Fruit fly (Drosophila melanogaster) whole organism, embryonic: ENCODE measurements around the gene Cpr62Ba.

Source experiments
- B-H1 ChIP-seq: fragments of 200-800 bp; sonication (Bioruptor generic); IDR thresholded peaks from 3 replicates; pipeline ENCODE4 v1.3.6; 2022; ENCODE audit warnings: missing biosample characterization, missing genetic modification characterization
- CG10321 ChIP-seq: fragments of 200-800 bp; sonication (Bioruptor generic); IDR thresholded peaks from 2 replicates; pipeline ENCODE4 v1.3.6; 2022; ENCODE audit warnings: missing biosample characterization, missing genetic modification characterization
- CG10979 ChIP-seq: fragments of 200-800 bp; sonication (Bioruptor generic); optimal IDR thresholded peaks from 2 replicates; lab custom pipeline; 2018; ENCODE audit warnings: missing biosample characterization, mild to moderate bottlenecking, missing genetic modification characterization, moderate library complexity
- CG11695 ChIP-seq: fragments of 200-800 bp; sonication (Bioruptor generic); IDR thresholded peaks from 3 replicates; pipeline ENCODE4 v1.3.6; 2022; ENCODE audit warnings: missing biosample characterization, missing genetic modification characterization
- CG11696 ChIP-seq: fragments of 200-800 bp; sonication (Bioruptor generic); IDR thresholded peaks from 2 replicates; pipeline ENCODE4 v1.3.6; 2022; ENCODE audit warnings: missing biosample characterization, missing genetic modification characterization
- CG1233 ChIP-seq: fragments of 200-800 bp; sonication (Bioruptor generic); optimal IDR thresholded peaks from 4 replicates; lab custom pipeline; 2018; ENCODE audit warnings: missing biosample characterization, mild to moderate bottlenecking, missing genetic modification characterization
- CG13894 ChIP-seq: fragments of 200-800 bp; sonication (Bioruptor generic); optimal IDR thresholded peaks from 3 replicates; lab custom pipeline; 2018; ENCODE audit warnings: missing biosample characterization, mild to moderate bottlenecking, missing genetic modification characterization, moderate library complexity
- CG14860 ChIP-seq: fragments of 200-800 bp; sonication (Bioruptor generic); IDR thresholded peaks from 3 replicates; pipeline ENCODE4 v1.3.6; 2022; ENCODE audit warnings: missing biosample characterization, missing genetic modification characterization; ENCODE audit not compliant: partially characterized antibody
- CG14965 ChIP-seq: fragments of 200-800 bp; sonication (Bioruptor generic); optimal IDR thresholded peaks from 2 replicates; lab custom pipeline; 2016; ENCODE audit warnings: missing biosample characterization, missing genetic modification characterization, borderline replicate concordance
- CG17612 ChIP-seq: fragments of 200-800 bp; sonication (Bioruptor generic); IDR thresholded peaks from 2 replicates; pipeline ENCODE4 v1.3.6; 2022; ENCODE audit warnings: missing biosample characterization, missing genetic modification characterization
- CG1792 ChIP-seq: fragments of 200-800 bp; sonication (Bioruptor generic); optimal IDR thresholded peaks from 2 replicates; lab custom pipeline; 2016; ENCODE audit warnings: missing biosample characterization, missing genetic modification characterization
- CG34422 ChIP-seq: fragments of 200-800 bp; sonication (Bioruptor generic); IDR thresholded peaks from 3 replicates; pipeline ENCODE4 v1.3.6; 2022; ENCODE audit warnings: missing biosample characterization, missing genetic modification characterization
- CG4328 ChIP-seq: fragments of 200-800 bp; sonication (Bioruptor generic); optimal IDR thresholded peaks from 3 replicates; lab custom pipeline; 2017; ENCODE audit warnings: missing biosample characterization, missing genetic modification reagents, missing genetic modification characterization
- CG4424 ChIP-seq: fragments of 200-800 bp; sonication (Bioruptor generic); optimal IDR thresholded peaks from 3 replicates; lab custom pipeline; 2016; ENCODE audit warnings: missing biosample characterization, missing genetic modification characterization
- CG7839 ChIP-seq: fragments of 200-800 bp; sonication (Bioruptor generic); optimal IDR thresholded peaks from 3 replicates; lab custom pipeline; 2018; ENCODE audit warnings: missing biosample characterization, mild to moderate bottlenecking, missing genetic modification characterization, moderate library complexity
- CG8388 ChIP-seq: fragments of 200-800 bp; sonication (Bioruptor generic); optimal IDR thresholded peaks from 2 replicates; lab custom pipeline; 2019; ENCODE audit warnings: missing biosample characterization, mild to moderate bottlenecking, missing genetic modification characterization, moderate library complexity
- D19B ChIP-seq: fragments of 200-800 bp; sonication (Bioruptor generic); optimal IDR thresholded peaks from 2 replicates; lab custom pipeline; 2017; ENCODE audit warnings: missing biosample characterization, mild to moderate bottlenecking, missing genetic modification characterization
- Dp ChIP-seq: fragments of 200-800 bp; sonication (Bioruptor generic); optimal IDR thresholded peaks from 2 replicates; lab custom pipeline; 2018; ENCODE audit warnings: missing biosample characterization, mild to moderate bottlenecking, missing genetic modification characterization, moderate library complexity
- Drgx ChIP-seq: fragments of 200-800 bp; sonication (Bioruptor generic); IDR thresholded peaks from 2 replicates; pipeline ENCODE4 v1.3.6; 2022; ENCODE audit warnings: missing biosample characterization, missing genetic modification characterization
- E2f2 ChIP-seq: fragments of 200-800 bp; sonication (Bioruptor generic); IDR thresholded peaks from 2 replicates; pipeline ENCODE4 v1.3.6; 2022; ENCODE audit warnings: missing biosample characterization, missing genetic modification characterization
- Ets97D ChIP-seq: fragments of 200-800 bp; sonication (Bioruptor generic); optimal IDR thresholded peaks from 3 replicates; lab custom pipeline; 2016; ENCODE audit warnings: missing biosample characterization, missing genetic modification characterization
- Fer3 ChIP-seq: fragments of 200-800 bp; sonication (Bioruptor generic); optimal IDR thresholded peaks from 2 replicates; lab custom pipeline; 2018; ENCODE audit warnings: missing biosample characterization, mild to moderate bottlenecking, missing genetic modification characterization, moderate library complexity
- Hey ChIP-seq: fragments of 200-800 bp; sonication (Bioruptor generic); optimal IDR thresholded peaks from 3 replicates; lab custom pipeline; 2018; ENCODE audit warnings: missing biosample characterization, mild to moderate bottlenecking, missing genetic modification characterization
- HmgD ChIP-seq: fragments of 200-800 bp; sonication (Bioruptor generic); optimal IDR thresholded peaks from 3 replicates; lab custom pipeline; 2016; ENCODE audit warnings: missing biosample characterization, missing genetic modification characterization
- Kr ChIP-seq: fragments of 200-800 bp; sonication (Bioruptor generic); optimal IDR thresholded peaks from 2 replicates; lab custom pipeline; 2017; ENCODE audit warnings: missing biosample characterization, mild to moderate bottlenecking, missing genetic modification characterization
- Max ChIP-seq: fragments of 200-800 bp; sonication (Bioruptor generic); optimal IDR thresholded peaks from 2 replicates; lab custom pipeline; 2016; ENCODE audit warnings: missing biosample characterization, mild to moderate bottlenecking, missing genetic modification characterization
- Ravus ChIP-seq: fragments of 200-800 bp; sonication (Bioruptor generic); IDR thresholded peaks from 2 replicates; pipeline ENCODE4 v1.3.6; 2022; ENCODE audit warnings: missing biosample characterization, missing genetic modification characterization
- Sox102F ChIP-seq: fragments of 200-800 bp; sonication (Bioruptor generic); optimal IDR thresholded peaks from 2 replicates; lab custom pipeline; 2018; ENCODE audit warnings: missing biosample characterization, mild to moderate bottlenecking, missing genetic modification characterization, moderate library complexity
- Ssrp ChIP-seq: fragments of 200-800 bp; sonication (Bioruptor generic); optimal IDR thresholded peaks from 2 replicates; lab custom pipeline; 2018; ENCODE audit warnings: missing biosample characterization, mild to moderate bottlenecking, missing genetic modification characterization, moderate library complexity
- TFAM ChIP-seq: fragments of 200-800 bp; sonication (Bioruptor generic); optimal IDR thresholded peaks from 2 replicates; lab custom pipeline; 2017; ENCODE audit warnings: missing biosample characterization, missing genetic modification characterization, inconsistent platforms
- ab ChIP-seq: fragments of 200-800 bp; sonication (Bioruptor generic); optimal IDR thresholded peaks from 2 replicates; lab custom pipeline; 2016; ENCODE audit warnings: missing biosample characterization, missing genetic modification characterization
- ac ChIP-seq: fragments of 200-800 bp; sonication (Bioruptor generic); optimal IDR thresholded peaks from 3 replicates; lab custom pipeline; 2017; ENCODE audit warnings: missing biosample characterization, mild to moderate bottlenecking, missing genetic modification characterization
- disco-r ChIP-seq: fragments of 200-800 bp; sonication (Bioruptor generic); optimal IDR thresholded peaks from 2 replicates; lab custom pipeline; 2016; ENCODE audit warnings: missing biosample characterization, missing genetic modification characterization
- esg ChIP-seq: fragments of 200-800 bp; sonication (Bioruptor generic); conservative IDR thresholded peaks from 2 replicates; pipeline ENCODE4 v1.3.6; 2022; ENCODE audit warnings: missing biosample characterization, missing genetic modification characterization
- ewg ChIP-seq: fragments of 200-800 bp; sonication (Bioruptor generic); optimal IDR thresholded peaks from 3 replicates; lab custom pipeline; 2017; ENCODE audit warnings: mild to moderate bottlenecking, missing biosample characterization, missing genetic modification reagents, missing genetic modification characterization
- eyg ChIP-seq: fragments of 200-800 bp; sonication (Bioruptor generic); optimal IDR thresholded peaks from 3 replicates; lab custom pipeline; 2016; ENCODE audit warnings: missing biosample characterization, missing genetic modification characterization
- fd102C ChIP-seq: fragments of 200-800 bp; sonication (Bioruptor generic); optimal IDR thresholded peaks from 2 replicates; lab custom pipeline; 2018; ENCODE audit warnings: missing biosample characterization, mild to moderate bottlenecking, missing genetic modification characterization, moderate library complexity
- gce ChIP-seq: fragments of 200-800 bp; sonication (Bioruptor generic); IDR thresholded peaks from 3 replicates; pipeline ENCODE4 v1.3.6; 2022; ENCODE audit warnings: missing biosample characterization, missing genetic modification characterization
- grau ChIP-seq: fragments of 200-800 bp; optimal IDR thresholded peaks from 3 replicates; lab custom pipeline; 2019; ENCODE audit warnings: missing biosample characterization, mild to moderate bottlenecking, missing genetic modification characterization, moderate library complexity
- insv ChIP-seq, 2 experiments: fragments of 200-800 bp; sonication (Bioruptor generic); optimal IDR thresholded peaks; 3 replicates each; lab custom pipeline; 2016 to 2018; ENCODE audit warnings: missing biosample characterization in 2 of 2, missing genetic modification characterization in 2 of 2
- lov ChIP-seq, 2 experiments: fragments of 200-800 bp in 1 of 2; fragments of >200 bp in 1 of 2; sonication (Bioruptor generic) in 1 of 2; IDR thresholded peaks in 1 of 2; optimal IDR thresholded peaks in 1 of 2; 2 replicates in 1 of 2; 3 replicates in 1 of 2; pipeline versions ENCODE4 v1.3.6 to Lab custom; 2017 to 2022; ENCODE audit warnings: missing biosample characterization in 1 of 2, missing genetic modification characterization in 1 of 2
- mam ChIP-seq: fragments of 200-800 bp; sonication (Bioruptor generic); optimal IDR thresholded peaks from 3 replicates; lab custom pipeline; 2016; ENCODE audit warnings: missing biosample characterization, missing genetic modification characterization
- nerfin-1 ChIP-seq: fragments of 200-800 bp; sonication (Bioruptor generic); optimal IDR thresholded peaks from 3 replicates; lab custom pipeline; 2019; ENCODE audit warnings: missing biosample characterization, mild to moderate bottlenecking, missing genetic modification characterization, moderate library complexity
- pfk ChIP-seq: fragments of 200-800 bp; sonication (Bioruptor generic); optimal IDR thresholded peaks from 2 replicates; lab custom pipeline; 2018; ENCODE audit warnings: missing biosample characterization, mild to moderate bottlenecking, missing genetic modification characterization, moderate library complexity
- ro ChIP-seq: fragments of 200-800 bp; sonication (Bioruptor generic); IDR thresholded peaks from 2 replicates; pipeline ENCODE4 v1.3.6; 2022; ENCODE audit warnings: missing biosample characterization, missing genetic modification characterization
- sob ChIP-seq: fragments of 200-800 bp; sonication (Bioruptor generic); IDR thresholded peaks from 2 replicates; pipeline ENCODE4 v1.3.6; 2022; ENCODE audit warnings: missing biosample characterization, missing genetic modification characterization
- tio ChIP-seq: fragments of 200-800 bp; sonication (Bioruptor generic); optimal IDR thresholded peaks from 2 replicates; lab custom pipeline; 2017; ENCODE audit warnings: missing biosample characterization, missing genetic modification characterization, inconsistent platforms
- tx ChIP-seq: fragments of 200-800 bp; sonication (Bioruptor generic); optimal IDR thresholded peaks from 2 replicates; lab custom pipeline; 2016; ENCODE audit warnings: missing biosample characterization, missing genetic modification characterization
- vnd ChIP-seq: fragments of 200-800 bp; sonication (Bioruptor generic); IDR thresholded peaks from 3 replicates; pipeline ENCODE4 v1.3.6; 2022; ENCODE audit warnings: missing biosample characterization, missing genetic modification characterization; ENCODE audit not compliant: partially characterized antibody
- zen2 ChIP-seq: fragments of 200-800 bp; sonication (Bioruptor generic); IDR thresholded peaks from 3 replicates; pipeline ENCODE4 v1.3.6; 2022; ENCODE audit warnings: missing biosample characterization, missing genetic modification characterization; ENCODE audit not compliant: partially characterized antibody

Cpr62Ba gene

dm6 chr3L:1880692-1881091 is 49.1 kb upstream of the Cpr62Ba start (continued):
- TF ChIP-seq CG4328 (no peak), esg (GFP tag; lab: Robert Waterston, UW) (peak; percentile 27; the same call in 1 of the 2 replicates), Max (GFP tag; lab: Kevin White, UChicago) (no peak), HmgD (GFP tag; lab: Kevin White, UChicago) (no peak), disco-r (GFP tag; lab: Kevin White, UChicago) (no peak), CG10979 (peak; percentile 16), fd102C (GFP tag; lab: Kevin White, UChicago) (no peak), nerfin-1 (tag; lab: Kevin White, UChicago) (no peak), tio (GFP tag; lab: Kevin White, UChicago) (no peak), insv (GFP tag; optimal IDR thresholded peaks at IDR 0.05; lab: Kevin White, UChicago) (no peak), TFAM (no peak), ab (GFP tag; lab: Kevin White, UChicago) (no peak), ac (GFP tag; lab: Kevin White, UChicago) (no peak), D19B (no peak), CG1792 (GFP tag; lab: Kevin White, UChicago) (no peak), CG1233 (GFP tag; lab: Kevin White, UChicago) (no peak), Sox102F (GFP tag; lab: Kevin White, UChicago) (peak; percentile 25), Ets97D (GFP tag; lab: Kevin White, UChicago) (no peak), Ravus (no peak; the same call in 1 of the 2 replicates), Hey (no peak), B-H1 (GFP tag; lab: Robert Waterston, UW) (peak; percentile 25; the same call in 2 of the 3 replicates), Drgx (GFP tag; lab: Robert Waterston, UW) (peak; percentile 80), CG11696 (GFP tag; lab: Robert Waterston, UW) (peak; percentile 63; the same call in 1 of the 2 replicates), Fer3 (no peak), CG10321 (GFP tag; lab: Robert Waterston, UW) (no peak), CG13894 (tag; lab: Kevin White, UChicago) (no peak), tx (GFP tag; lab: Kevin White, UChicago) (no peak), CG34422 (GFP tag; lab: Robert Waterston, UW) (peak; percentile 48; the same call in 1 of the 3 replicates), CG7839 (tag; lab: Kevin White, UChicago) (peak; percentile 41), CG14860 (GFP tag; lab: Robert Waterston, UW) (no peak), ro (0 out of 2 replicates have a peak, but pooled peaks have one; percentile 13), CG11695 (GFP tag; lab: Robert Waterston, UW) (0 out of 3 replicates have a peak, but pooled peaks have one; percentile 41), CG8388 (GFP tag; lab: Kevin White, UChicago) (no peak), ewg (no peak), Ssrp (tag; lab: Kevin White, UChicago) (no peak), pfk (no peak), CG14965 (no peak), Dp (GFP tag; lab: Kevin White, UChicago) (no peak), CG17612 (GFP tag; lab: Robert Waterston, UW) (no peak), zen2 (no peak), lov (optimal IDR thresholded peaks at IDR 0.05; lab: Kevin White, UChicago) (no peak), lov (GFP tag; IDR thresholded peaks at IDR 0.05; lab: Robert Waterston, UW) (no peak), sob (GFP tag; lab: Robert Waterston, UW) (peak; percentile 49; the same call in 1 of the 2 replicates), E2f2 (peak; percentile 14; the same call in 1 of the 2 replicates), vnd (GFP tag; lab: Robert Waterston, UW) (no peak), grau (tag; lab: Kevin White, UChicago) (peak; percentile 4), Kr (GFP tag; lab: Kevin White, UChicago) (no peak), eyg (GFP tag; lab: Kevin White, UChicago) (no peak), mam (GFP tag; lab: Kevin White, UChicago) (no peak), gce (GFP tag; lab: Robert Waterston, UW) (peak; percentile 43; the same call in 1 of the 3 replicates), CG4424 (GFP tag; lab: Kevin White, UChicago) (no peak)
